Worm (Caenorhabditis elegans) whole organism, L3 larva: Measurements from ENCODE around the gene T05C7.9.

Experiments
- R02D3.7 ChIP-seq: fragments of 150-350 bp; optimal IDR thresholded peaks from 2 replicates; lab custom pipeline; 2014; ENCODE audit warnings: missing biosample characterization, missing genetic modification characterization
- ZK546.5 ChIP-seq: sonication (generic microtip); optimal IDR thresholded peaks from 2 replicates; lab custom pipeline; 2017; ENCODE audit warnings: missing biosample characterization, missing genetic modification characterization
- aly-2 ChIP-seq: fragments of 150-350 bp; optimal IDR thresholded peaks from 2 replicates; lab custom pipeline; 2014; ENCODE audit warnings: missing biosample characterization, missing genetic modification characterization
- ceh-16 ChIP-seq: sonication (generic microtip); optimal IDR thresholded peaks from 2 replicates; lab custom pipeline; 2017; ENCODE audit warnings: missing biosample characterization, missing genetic modification characterization
- ceh-28 ChIP-seq: fragments of 150-350 bp; optimal IDR thresholded peaks from 2 replicates; lab custom pipeline; 2014; ENCODE audit warnings: missing biosample characterization, missing genetic modification reagents, missing genetic modification characterization
- egl-27 ChIP-seq: sonication (generic microtip); optimal IDR thresholded peaks from 4 replicates; lab custom pipeline; 2017; ENCODE audit warnings: missing biosample characterization, missing genetic modification reagents, missing genetic modification characterization
- elt-1 ChIP-seq: fragments of 150-350 bp; optimal IDR thresholded peaks from 2 replicates; lab custom pipeline; 2014; ENCODE audit warnings: missing biosample characterization, missing genetic modification characterization
- elt-2 ChIP-seq: sonication (generic microtip); optimal IDR thresholded peaks from 2 replicates; lab custom pipeline; 2016; ENCODE audit warnings: missing genetic modification reagents, mild to moderate bottlenecking, missing genetic modification characterization, missing compliant biosample characterization
- elt-3 ChIP-seq, 3 experiments: fragments of 150-350 bp in 1 of 3; sonication (generic microtip) in 2 of 3; optimal IDR thresholded peaks; 2 replicates in 2 of 3; 4 replicates in 1 of 3; lab custom pipeline; 2014 to 2017; ENCODE audit warnings: missing biosample characterization in 3 of 3, missing genetic modification characterization in 3 of 3
- eor-1 ChIP-seq, 2 experiments: fragments of 150-350 bp; optimal IDR thresholded peaks; 2 replicates each; lab custom pipeline; 2014 to 2018; ENCODE audit warnings: missing biosample characterization in 2 of 2, missing genetic modification characterization in 2 of 2
- fkh-10 ChIP-seq: sonication (generic microtip); optimal IDR thresholded peaks from 2 replicates; lab custom pipeline; 2017; ENCODE audit warnings: missing biosample characterization, missing genetic modification reagents, missing genetic modification characterization
- fkh-2 ChIP-seq: fragments of 150-350 bp; optimal IDR thresholded peaks from 2 replicates; lab custom pipeline; 2014; ENCODE audit warnings: missing biosample characterization, missing genetic modification reagents, missing genetic modification characterization
- fos-1 ChIP-seq: fragments of 150-350 bp; optimal IDR thresholded peaks from 2 replicates; lab custom pipeline; 2014; ENCODE audit warnings: missing biosample characterization, missing genetic modification characterization
- hmg-11 ChIP-seq: sonication (generic microtip); optimal IDR thresholded peaks from 2 replicates; lab custom pipeline; 2016; ENCODE audit warnings: missing genetic modification characterization, missing compliant biosample characterization
- lin-15B ChIP-seq: fragments of 150-350 bp; optimal IDR thresholded peaks from 2 replicates; lab custom pipeline; 2014; ENCODE audit warnings: missing biosample characterization, missing genetic modification characterization
- lin-39 ChIP-seq: fragments of 150-350 bp; optimal IDR thresholded peaks from 2 replicates; lab custom pipeline; 2018; ENCODE audit warnings: missing biosample characterization, missing genetic modification reagents, missing genetic modification characterization
- lsy-12 ChIP-seq: sonication (generic microtip); optimal IDR thresholded peaks from 2 replicates; lab custom pipeline; 2016; ENCODE audit warnings: mild to moderate bottlenecking, missing genetic modification characterization, missing compliant biosample characterization
- mdl-1 ChIP-seq: fragments of 150-350 bp; optimal IDR thresholded peaks from 2 replicates; lab custom pipeline; 2014; ENCODE audit warnings: missing biosample characterization, missing genetic modification characterization
- mml-1 ChIP-seq: fragments of 150-350 bp; sonication (generic microtip); optimal IDR thresholded peaks from 3 replicates; lab custom pipeline; 2014; ENCODE audit warnings: missing biosample characterization, missing genetic modification characterization
- nfya-1 ChIP-seq: sonication (generic microtip); optimal IDR thresholded peaks from 2 replicates; lab custom pipeline; 2017; ENCODE audit warnings: missing genetic modification characterization, mild to moderate bottlenecking, missing compliant biosample characterization, antibody characterized with exemption, moderate library complexity; ENCODE audit not compliant: insufficient read depth
- nhr-11 ChIP-seq: fragments of 150-350 bp; optimal IDR thresholded peaks from 2 replicates; lab custom pipeline; 2014; ENCODE audit warnings: missing biosample characterization, missing genetic modification characterization
- nhr-12 ChIP-seq: fragments of 150-350 bp; optimal IDR thresholded peaks from 2 replicates; lab custom pipeline; 2014; ENCODE audit warnings: missing biosample characterization, missing genetic modification characterization
- nhr-23 ChIP-seq: fragments of 150-350 bp; optimal IDR thresholded peaks from 2 replicates; lab custom pipeline; 2014; ENCODE audit warnings: missing biosample characterization, missing genetic modification reagents, missing genetic modification characterization
- nhr-237 ChIP-seq: fragments of 150-350 bp; optimal IDR thresholded peaks from 2 replicates; lab custom pipeline; 2014; ENCODE audit warnings: missing biosample characterization, missing genetic modification characterization
- nhr-25 ChIP-seq: sonication (generic microtip); optimal IDR thresholded peaks from 2 replicates; lab custom pipeline; 2017; ENCODE audit warnings: missing biosample characterization, missing genetic modification characterization
- nhr-28 ChIP-seq: fragments of 150-350 bp; optimal IDR thresholded peaks from 2 replicates; lab custom pipeline; 2014; ENCODE audit warnings: missing biosample characterization, missing genetic modification characterization
- nhr-43 ChIP-seq: sonication (generic microtip); optimal IDR thresholded peaks from 2 replicates; lab custom pipeline; 2016; ENCODE audit warnings: mild to moderate bottlenecking, missing genetic modification characterization, missing compliant biosample characterization; ENCODE audit not compliant: poor library complexity, severe bottlenecking
- nhr-67 ChIP-seq: fragments of 150-350 bp; optimal IDR thresholded peaks from 2 replicates; lab custom pipeline; 2014; ENCODE audit warnings: missing biosample characterization, missing genetic modification characterization
- nhr-76 ChIP-seq: fragments of 150-350 bp; sonication (generic microtip); optimal IDR thresholded peaks from 5 replicates; lab custom pipeline; 2014; ENCODE audit warnings: missing biosample characterization, missing genetic modification characterization
- pha-4 ChIP-seq: fragments of 150-350 bp; optimal IDR thresholded peaks from 2 replicates; lab custom pipeline; 2014; ENCODE audit warnings: missing biosample characterization, missing genetic modification reagents, missing genetic modification characterization
- pqm-1 ChIP-seq: fragments of 150-350 bp; optimal IDR thresholded peaks from 2 replicates; lab custom pipeline; 2017; ENCODE audit warnings: missing biosample characterization, missing genetic modification characterization, inconsistent platforms
- sea-2 ChIP-seq: fragments of 150-350 bp; sonication (generic microtip); optimal IDR thresholded peaks from 4 replicates; lab custom pipeline; 2014; ENCODE audit warnings: missing biosample characterization, missing genetic modification reagents, missing genetic modification characterization
- snpc-4 ChIP-seq: fragments of 150-350 bp; optimal IDR thresholded peaks from 2 replicates; lab custom pipeline; 2014; ENCODE audit warnings: missing biosample characterization, missing genetic modification characterization
- tbx-2 ChIP-seq: sonication (generic microtip); optimal IDR thresholded peaks from 2 replicates; lab custom pipeline; 2016; ENCODE audit warnings: mild to moderate bottlenecking, missing genetic modification characterization, missing compliant biosample characterization
- unc-39 ChIP-seq: sonication (generic microtip); optimal IDR thresholded peaks from 4 replicates; lab custom pipeline; 2017; ENCODE audit warnings: missing biosample characterization, missing genetic modification characterization
- unc-62 ChIP-seq: fragments of 150-350 bp; sonication (generic microtip); optimal IDR thresholded peaks from 4 replicates; lab custom pipeline; 2014; ENCODE audit warnings: missing biosample characterization, missing genetic modification reagents, missing genetic modification characterization

Gene T05C7.9

ce11 chrIV:78206-78605, 870 bp upstream of the T05C7.9 start:
- TF ChIP-seq elt-3 (tag; optimal IDR thresholded peaks at IDR 0.05; lab: Kevin White, UChicago) (no peak), tbx-2 (no peak), pha-4 (tag; lab: Kevin White, UChicago) (peak; percentile 3), hmg-11 (tag; lab: Kevin White, UChicago) (no peak), fos-1 (no peak), elt-1 (tag; lab: Kevin White, UChicago) (no peak), nhr-67 (no peak)

DNA sequence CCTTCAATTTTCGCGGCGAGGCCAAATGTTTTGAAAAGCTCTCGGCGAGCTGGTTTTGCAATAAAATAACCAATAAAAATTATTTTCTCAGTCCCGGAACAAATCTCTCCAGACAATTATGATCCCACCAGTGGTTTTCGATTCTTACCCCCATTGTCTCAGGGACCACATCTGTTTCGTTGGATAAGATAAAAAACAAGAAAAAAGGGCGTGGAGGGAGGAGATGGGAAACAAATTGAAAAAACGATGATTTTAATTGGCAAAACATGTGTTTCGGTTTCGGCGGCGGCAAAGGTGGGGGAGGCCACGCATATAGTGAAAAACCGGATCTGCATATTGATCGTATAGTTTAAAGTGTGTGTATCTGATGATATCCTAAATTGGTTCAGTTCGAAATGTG, 1.9 kb downstream of the T05C7.9 start:
- TF ChIP-seq tbx-2: no peak
- no peak for TF ChIP-seq aly-2
- TF ChIP-seq ceh-28: no peak
- TF ChIP-seq nhr-11 (tag; lab: Kevin White, UChicago): no peak
- TF ChIP-seq fkh-2 (tag; lab: Kevin White, UChicago): no peak
- TF ChIP-seq snpc-4 (tag; lab: Kevin White, UChicago): no peak
- TF ChIP-seq sea-2 (GFP tag; lab: Kevin White, UChicago): no peak
- TF ChIP-seq fkh-10: no peak
- no peak for TF ChIP-seq eor-1 (tag; optimal IDR thresholded peaks at IDR 0.05; lab: Kevin White, UChicago)
- no peak for TF ChIP-seq nhr-23
- no peak for TF ChIP-seq pha-4 (tag; lab: Kevin White, UChicago)

DNA sequence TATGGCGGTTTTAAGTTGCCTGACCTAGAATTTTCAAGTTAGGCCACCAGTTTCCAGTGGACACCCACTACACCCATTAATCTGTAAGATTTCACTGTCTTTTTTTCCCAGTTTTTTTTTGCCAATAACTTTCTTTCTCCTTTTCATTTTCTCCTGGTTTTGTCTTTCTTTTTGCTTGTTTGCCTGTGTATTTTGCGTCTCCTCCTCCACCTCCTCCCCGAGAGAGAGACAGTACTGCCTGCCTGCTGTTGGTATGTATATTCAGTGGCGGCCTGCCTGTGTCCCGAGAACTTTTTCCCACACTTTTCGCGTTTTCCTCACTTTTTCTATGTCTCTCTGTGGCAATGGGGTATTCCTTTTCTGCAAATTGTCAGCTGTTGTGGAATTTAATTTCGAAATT, 2.4 kb downstream of the T05C7.9 start:
- no peak for TF ChIP-seq nhr-237 (tag; lab: Kevin White, UChicago)
- TF ChIP-seq pha-4 (tag; lab: Kevin White, UChicago): peak; percentile 53
- no peak for TF ChIP-seq lin-39 (tag; lab: Kevin White, UChicago)
- TF ChIP-seq elt-2 (tag; lab: Kevin White, UChicago): no peak
- no peak for TF ChIP-seq nhr-28 (tag; lab: Kevin White, UChicago)
- TF ChIP-seq nhr-25 (tag; lab: Kevin White, UChicago): no peak
- TF ChIP-seq lsy-12 (tag; lab: Kevin White, UChicago): no peak
- no peak for TF ChIP-seq elt-1 (tag; lab: Kevin White, UChicago)
- no peak for TF ChIP-seq lin-15B
- no peak for TF ChIP-seq nhr-43 (tag; lab: Kevin White, UChicago)
- TF ChIP-seq fkh-2 (tag; lab: Kevin White, UChicago): no peak
- no peak for TF ChIP-seq ZK546.5 (tag; lab: Kevin White, UChicago)
- TF ChIP-seq unc-39: no peak
- no peak for TF ChIP-seq ceh-16 (tag; lab: Kevin White, UChicago)
- peak; percentile 44 for TF ChIP-seq hmg-11 (tag; lab: Kevin White, UChicago)
- no peak for TF ChIP-seq mml-1

DNA sequence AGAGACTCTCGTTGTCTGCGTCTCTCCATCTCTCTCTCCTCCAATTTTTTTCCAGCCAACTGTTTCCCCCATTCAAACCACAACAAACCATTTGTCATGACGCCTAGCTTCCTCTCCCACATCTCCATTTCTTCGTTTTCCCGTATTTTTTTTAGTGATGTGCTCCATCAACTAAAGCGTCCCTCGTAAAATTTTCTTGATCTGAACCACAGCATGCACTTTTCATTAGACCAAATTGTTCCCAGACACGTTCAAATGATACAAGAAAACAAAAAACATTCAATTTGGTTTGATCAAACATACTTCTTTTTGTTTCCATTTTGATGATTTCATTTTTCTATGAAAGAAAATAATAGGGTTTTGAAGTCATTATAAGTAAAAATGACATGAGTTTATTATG, 3.2 kb downstream of the T05C7.9 start:
- no peak for TF ChIP-seq nhr-237 (tag; lab: Kevin White, UChicago)
- peak; percentile 20 for TF ChIP-seq lin-39 (tag; lab: Kevin White, UChicago)

ce11 chrIV:86744-87143, 7.7 kb downstream of the T05C7.9 start:
- TF ChIP-seq pqm-1 (tag; lab: Kevin White, UChicago): no peak
- TF ChIP-seq egl-27: no peak
- TF ChIP-seq unc-39: no peak
- TF ChIP-seq ZK546.5 (tag; lab: Kevin White, UChicago): no peak
- no peak for TF ChIP-seq aly-2
- TF ChIP-seq R02D3.7 (tag; lab: Kevin White, UChicago): no peak
- TF ChIP-seq nfya-1 (tag; lab: Kevin White, UChicago): no peak
- no peak for TF ChIP-seq elt-2 (tag; lab: Kevin White, UChicago)
- no peak for TF ChIP-seq lin-39 (tag; lab: Kevin White, UChicago)
- no peak for TF ChIP-seq unc-62
- TF ChIP-seq elt-3 (tag; optimal IDR thresholded peaks at IDR 0.05; lab: Kevin White, UChicago): no peak
- no peak for TF ChIP-seq nhr-12 (tag; lab: Kevin White, UChicago)
- no peak for TF ChIP-seq nhr-76 (tag; lab: Kevin White, UChicago)
- TF ChIP-seq mdl-1 (tag; lab: Kevin White, UChicago): no peak
- no peak for TF ChIP-seq pha-4 (tag; lab: Kevin White, UChicago)
- no peak for TF ChIP-seq nhr-28 (tag; lab: Kevin White, UChicago)
- TF ChIP-seq, all 47 proteins: peak for 0
